Worm (Caenorhabditis elegans) whole organism, late embryonic: Measurements from ENCODE around the gene rab-39.

ENCODE experiments used
- C08G9.2 ChIP-seq: sonication (generic microtip); optimal IDR thresholded peaks from 2 replicates; lab custom pipeline; 2016; ENCODE audit warnings: mild to moderate bottlenecking, missing genetic modification characterization, moderate library complexity, missing compliant biosample characterization
- C38D4.7 ChIP-seq: fragments of 200-800 bp; sonication (Bioruptor generic); optimal IDR thresholded peaks from 2 replicates; lab custom pipeline; 2018; ENCODE audit warnings: mild to moderate bottlenecking, missing genetic modification characterization, moderate library complexity, missing compliant biosample characterization
- F13H6.1 ChIP-seq: sonication (generic microtip); optimal IDR thresholded peaks from 2 replicates; lab custom pipeline; 2016; ENCODE audit warnings: missing genetic modification characterization, missing compliant biosample characterization
- K02D7.2 ChIP-seq: sonication (generic microtip); optimal IDR thresholded peaks from 2 replicates; lab custom pipeline; 2017; ENCODE audit warnings: mild to moderate bottlenecking, missing genetic modification characterization, missing compliant biosample characterization
- K09A11.1 ChIP-seq: sonication (generic microtip); optimal IDR thresholded peaks from 2 replicates; lab custom pipeline; 2017; ENCODE audit warnings: antibody characterized with exemption, mild to moderate bottlenecking, missing genetic modification characterization, missing compliant biosample characterization; ENCODE audit not compliant: insufficient read depth
- T23F11.4 ChIP-seq: fragments of 200-800 bp; sonication (Bioruptor generic); optimal IDR thresholded peaks from 2 replicates; lab custom pipeline; 2018; ENCODE audit warnings: mild to moderate bottlenecking, missing genetic modification characterization, missing compliant biosample characterization
- Y22D7AL.16 ChIP-seq: sonication (generic microtip); optimal IDR thresholded peaks from 2 replicates; lab custom pipeline; 2016; ENCODE audit warnings: missing genetic modification characterization, missing compliant biosample characterization
- ahr-1 ChIP-seq: sonication (generic microtip); optimal IDR thresholded peaks from 2 replicates; lab custom pipeline; 2016; ENCODE audit warnings: missing genetic modification characterization, missing compliant biosample characterization
- ama-1 ChIP-seq: fragments of 150-350 bp; optimal IDR thresholded peaks from 2 replicates; lab custom pipeline; 2014
- ceh-14 ChIP-seq: sonication (generic microtip); optimal IDR thresholded peaks from 2 replicates; lab custom pipeline; 2016; ENCODE audit warnings: missing genotype, missing genetic modification characterization, missing compliant biosample characterization
- ceh-18 ChIP-seq: sonication (generic microtip); optimal IDR thresholded peaks from 2 replicates; lab custom pipeline; 2016; ENCODE audit warnings: missing genetic modification characterization, missing compliant biosample characterization
- ceh-19 ChIP-seq: fragments of 200-800 bp; sonication (Bioruptor generic); optimal IDR thresholded peaks from 2 replicates; lab custom pipeline; 2018; ENCODE audit warnings: mild to moderate bottlenecking, missing genetic modification characterization, missing compliant biosample characterization
- ceh-2 ChIP-seq: sonication (generic microtip); optimal IDR thresholded peaks from 2 replicates; lab custom pipeline; 2016; ENCODE audit warnings: missing genotype, missing genetic modification characterization, missing compliant biosample characterization
- ceh-22 ChIP-seq: sonication (generic microtip); optimal IDR thresholded peaks from 2 replicates; lab custom pipeline; 2017; ENCODE audit warnings: missing biosample characterization, missing genetic modification characterization
- ceh-24 ChIP-seq: sonication (generic microtip); optimal IDR thresholded peaks from 2 replicates; lab custom pipeline; 2016; ENCODE audit warnings: mild to moderate bottlenecking, missing genetic modification characterization, missing compliant biosample characterization
- ceh-30 ChIP-seq: fragments of 150-350 bp; optimal IDR thresholded peaks from 2 replicates; lab custom pipeline; 2014; ENCODE audit warnings: missing biosample characterization, missing genetic modification characterization
- ceh-31 ChIP-seq: sonication (generic microtip); optimal IDR thresholded peaks from 2 replicates; lab custom pipeline; 2016; ENCODE audit warnings: missing genetic modification characterization, missing compliant biosample characterization
- ceh-45 ChIP-seq: fragments of 200-800 bp; sonication (Bioruptor generic); IDR thresholded peaks from 2 replicates; pipeline ENCODE4 v1.3.6; 2022; ENCODE audit warnings: missing genetic modification reagents, missing genetic modification characterization, missing compliant biosample characterization
- ceh-48 ChIP-seq: sonication (generic microtip); optimal IDR thresholded peaks from 2 replicates; lab custom pipeline; 2016; ENCODE audit warnings: missing genetic modification characterization, inconsistent platforms, missing compliant biosample characterization
- ceh-6 ChIP-seq: fragments of 200-800 bp; sonication (Bioruptor generic); optimal IDR thresholded peaks from 2 replicates; lab custom pipeline; 2018; ENCODE audit warnings: mild to moderate bottlenecking, missing genetic modification characterization, missing compliant biosample characterization
- dmd-4 ChIP-seq: sonication (generic microtip); optimal IDR thresholded peaks from 2 replicates; lab custom pipeline; 2016; ENCODE audit warnings: borderline replicate concordance, missing genetic modification characterization, missing compliant biosample characterization
- dve-1 ChIP-seq: sonication (generic microtip); optimal IDR thresholded peaks from 2 replicates; lab custom pipeline; 2017; ENCODE audit warnings: antibody characterized with exemption, mild to moderate bottlenecking, missing genetic modification characterization, missing compliant biosample characterization
- elt-2 ChIP-seq: sonication (generic microtip); optimal IDR thresholded peaks from 2 replicates; lab custom pipeline; 2016; ENCODE audit warnings: missing genetic modification reagents, missing genetic modification characterization, missing compliant biosample characterization
- elt-4 ChIP-seq: sonication (generic microtip); optimal IDR thresholded peaks from 2 replicates; lab custom pipeline; 2016; ENCODE audit warnings: missing genetic modification characterization, missing compliant biosample characterization
- ets-4 ChIP-seq: sonication (generic microtip); optimal IDR thresholded peaks from 2 replicates; lab custom pipeline; 2016; ENCODE audit warnings: missing genetic modification characterization, missing compliant biosample characterization
- eyg-1 ChIP-seq: sonication (generic microtip); optimal IDR thresholded peaks from 2 replicates; lab custom pipeline; 2016; ENCODE audit warnings: missing genotype, missing genetic modification characterization, missing compliant biosample characterization
- fax-1 ChIP-seq: sonication (generic microtip); optimal IDR thresholded peaks from 2 replicates; lab custom pipeline; 2016; ENCODE audit warnings: missing genotype, missing genetic modification characterization, missing compliant biosample characterization
- fkh-6 ChIP-seq: sonication (generic microtip); optimal IDR thresholded peaks from 2 replicates; lab custom pipeline; 2016; ENCODE audit warnings: missing genetic modification characterization, missing compliant biosample characterization
- gmeb-2 ChIP-seq: sonication (generic microtip); optimal IDR thresholded peaks from 2 replicates; lab custom pipeline; 2016; ENCODE audit warnings: missing genetic modification characterization, inconsistent platforms, missing compliant biosample characterization
- hlh-13 ChIP-seq: fragments of 200-800 bp; sonication (Bioruptor generic); optimal IDR thresholded peaks from 2 replicates; lab custom pipeline; 2018; ENCODE audit warnings: mild to moderate bottlenecking, missing genetic modification characterization, missing compliant biosample characterization
- hlh-15 ChIP-seq: sonication (generic microtip); optimal IDR thresholded peaks from 2 replicates; lab custom pipeline; 2016; ENCODE audit warnings: missing genetic modification characterization, missing compliant biosample characterization
- hlh-30 ChIP-seq: sonication (generic microtip); optimal IDR thresholded peaks from 2 replicates; lab custom pipeline; 2017; ENCODE audit warnings: antibody characterized with exemption, missing genetic modification characterization, missing compliant biosample characterization; ENCODE audit not compliant: insufficient read depth
- lin-11 ChIP-seq: fragments of 200-800 bp; sonication (Bioruptor generic); optimal IDR thresholded peaks from 2 replicates; lab custom pipeline; 2018; ENCODE audit warnings: mild to moderate bottlenecking, missing genetic modification characterization, missing compliant biosample characterization
- madf-2 ChIP-seq: sonication (generic microtip); optimal IDR thresholded peaks from 2 replicates; lab custom pipeline; 2017; ENCODE audit warnings: missing genetic modification characterization, missing compliant biosample characterization
- mec-3 ChIP-seq: sonication (generic microtip); optimal IDR thresholded peaks from 2 replicates; lab custom pipeline; 2016; ENCODE audit warnings: borderline replicate concordance, missing genetic modification characterization, missing compliant biosample characterization
- nhr-11 ChIP-seq: fragments of 150-350 bp; optimal IDR thresholded peaks from 2 replicates; lab custom pipeline; 2014; ENCODE audit warnings: missing biosample characterization, missing genetic modification characterization
- nhr-232 ChIP-seq: sonication (generic microtip); optimal IDR thresholded peaks from 2 replicates; lab custom pipeline; 2016; ENCODE audit warnings: missing genetic modification characterization, missing compliant biosample characterization
- npax-4 ChIP-seq: sonication (generic microtip); optimal IDR thresholded peaks from 2 replicates; lab custom pipeline; 2016; ENCODE audit warnings: missing genetic modification characterization, missing compliant biosample characterization
- pag-3 ChIP-seq: sonication (generic microtip); optimal IDR thresholded peaks from 2 replicates; lab custom pipeline; 2016; ENCODE audit warnings: missing compliant biosample characterization, missing genetic modification characterization, borderline replicate concordance
- pat-9 ChIP-seq: fragments of 200-800 bp; sonication (Bioruptor generic); optimal IDR thresholded peaks from 2 replicates; lab custom pipeline; 2018; ENCODE audit warnings: mild to moderate bottlenecking, missing genetic modification characterization, moderate library complexity, missing compliant biosample characterization
- pax-1 ChIP-seq: fragments of 150-350 bp; optimal IDR thresholded peaks from 2 replicates; lab custom pipeline; 2014; ENCODE audit warnings: missing biosample characterization, missing genetic modification characterization
- pha-4 ChIP-seq: fragments of 150-350 bp; optimal IDR thresholded peaks from 2 replicates; lab custom pipeline; 2018; ENCODE audit warnings: missing biosample characterization, missing genetic modification reagents, missing genetic modification characterization
- pqm-1 ChIP-seq: sonication (generic microtip); optimal IDR thresholded peaks from 2 replicates; lab custom pipeline; 2016; ENCODE audit warnings: missing genetic modification characterization, missing compliant biosample characterization
- pros-1 ChIP-seq: fragments of 150-350 bp; optimal IDR thresholded peaks from 2 replicates; lab custom pipeline; 2014; ENCODE audit warnings: missing biosample characterization, missing genetic modification reagents, missing genetic modification characterization
- ref-2 ChIP-seq: sonication (generic microtip); optimal IDR thresholded peaks from 2 replicates; lab custom pipeline; 2016; ENCODE audit warnings: missing genetic modification characterization, missing compliant biosample characterization
- sdc-2 ChIP-seq: sonication (generic microtip); optimal IDR thresholded peaks from 2 replicates; lab custom pipeline; 2016; ENCODE audit warnings: missing genotype, missing genetic modification characterization, missing compliant biosample characterization
- sox-4 ChIP-seq: sonication (generic microtip); optimal IDR thresholded peaks from 2 replicates; lab custom pipeline; 2017; ENCODE audit warnings: mild to moderate bottlenecking, missing genetic modification characterization, inconsistent platforms, missing compliant biosample characterization
- tbx-2 ChIP-seq: sonication (generic microtip); optimal IDR thresholded peaks from 2 replicates; lab custom pipeline; 2016; ENCODE audit warnings: missing genetic modification characterization, missing compliant biosample characterization
- tbx-7 ChIP-seq: sonication (generic microtip); optimal IDR thresholded peaks from 2 replicates; lab custom pipeline; 2016; ENCODE audit warnings: missing genotype, missing genetic modification characterization, missing compliant biosample characterization
- unc-3 ChIP-seq, 2 experiments: fragments of 200-800 bp in 1 of 2; sonication (Bioruptor generic) in 1 of 2; sonication (generic microtip) in 1 of 2; conservative IDR thresholded peaks in 1 of 2; optimal IDR thresholded peaks in 1 of 2; 2 replicates each; pipeline versions ENCODE4 v1.3.6 to Lab custom; 2016 to 2022; ENCODE audit warnings: missing compliant biosample characterization in 2 of 2, missing genetic modification characterization in 2 of 2, missing genetic modification reagents in 1 of 2
- unc-42 ChIP-seq: sonication (generic microtip); optimal IDR thresholded peaks from 2 replicates; lab custom pipeline; 2016; ENCODE audit warnings: missing genotype, missing genetic modification characterization, missing compliant biosample characterization
- unc-55 ChIP-seq: sonication (generic microtip); optimal IDR thresholded peaks from 2 replicates; lab custom pipeline; 2017; ENCODE audit warnings: missing biosample characterization, missing genetic modification reagents, missing genetic modification characterization
- unc-86 ChIP-seq: sonication (generic microtip); optimal IDR thresholded peaks from 2 replicates; lab custom pipeline; 2016; ENCODE audit warnings: missing genetic modification characterization, missing compliant biosample characterization
- ztf-16 ChIP-seq: sonication (generic microtip); optimal IDR thresholded peaks from 2 replicates; lab custom pipeline; 2017; ENCODE audit warnings: missing genetic modification characterization, missing compliant biosample characterization

rab-39 gene

ce11 chrII:9282787-9283186, 39.9 kb downstream of the rab-39 start:
- no peak for TF ChIP-seq hlh-15 (tag; lab: Kevin White, UChicago)
- TF ChIP-seq pha-4 = no peak
- TF ChIP-seq F13H6.1 (tag; lab: Kevin White, UChicago) = peak; percentile 55
- TF ChIP-seq fkh-6 = no peak
- TF ChIP-seq ceh-31 (tag; lab: Kevin White, UChicago) = peak; percentile 91
- no peak for TF ChIP-seq dmd-4
- TF ChIP-seq pag-3 (tag; lab: Kevin White, UChicago) = no peak
- TF ChIP-seq fax-1 = peak; percentile 11
- no peak for TF ChIP-seq ceh-24 (tag; lab: Kevin White, UChicago)
- no peak for TF ChIP-seq nhr-11 (tag; lab: Kevin White, UChicago)
- no peak for TF ChIP-seq nhr-232
- peak; percentile 82 for TF ChIP-seq dve-1
- TF ChIP-seq ets-4 = peak; percentile 37
- TF ChIP-seq unc-3 (GFP tag; conservative IDR thresholded peaks at IDR 0.05; lab: Robert Waterston, UW) = no peak
- peak; percentile 0 for TF ChIP-seq unc-3 (tag; optimal IDR thresholded peaks at IDR 0.05; lab: Kevin White, UChicago)
- no peak for TF ChIP-seq lin-11 (tag; lab: Kevin White, UChicago)
- TF ChIP-seq ceh-2 (tag; lab: Kevin White, UChicago) = peak; percentile 49
- no peak for TF ChIP-seq tbx-7
- TF ChIP-seq ceh-22 = no peak
- TF ChIP-seq gmeb-2 (tag; lab: Kevin White, UChicago) = no peak
- no peak for TF ChIP-seq T23F11.4
- no peak for TF ChIP-seq ceh-6 (GFP tag; lab: Kevin White, UChicago)
- peak; percentile 28 for TF ChIP-seq ceh-19 (GFP tag; lab: Kevin White, UChicago)
- no peak for TF ChIP-seq madf-2 (tag; lab: Kevin White, UChicago)
- peak; percentile 85 for TF ChIP-seq ceh-48 (tag; lab: Kevin White, UChicago)
- TF ChIP-seq eyg-1 = no peak
- no peak for TF ChIP-seq unc-86 (tag; lab: Kevin White, UChicago)
- TF ChIP-seq ceh-18 (tag; lab: Kevin White, UChicago) = peak; percentile 88
- no peak for TF ChIP-seq C38D4.7 (GFP tag; lab: Kevin White, UChicago)
- no peak for TF ChIP-seq elt-4 (tag; lab: Kevin White, UChicago)
- TF ChIP-seq sox-4 = no peak
- TF ChIP-seq ceh-30 (tag; lab: Kevin White, UChicago) = peak; percentile 86
- TF ChIP-seq ref-2 = peak; percentile 67
- peak; percentile 18 for TF ChIP-seq pax-1 (tag; lab: Kevin White, UChicago)
- TF ChIP-seq K02D7.2 (tag; lab: Kevin White, UChicago) = no peak
- TF ChIP-seq unc-42 (tag; lab: Kevin White, UChicago) = peak; percentile 56
- no peak for TF ChIP-seq npax-4 (tag; lab: Kevin White, UChicago)
- no peak for TF ChIP-seq Y22D7AL.16 (tag; lab: Kevin White, UChicago)
- TF ChIP-seq pat-9 (tag; lab: Kevin White, UChicago) = no peak
- no peak for TF ChIP-seq hlh-13 (GFP tag; lab: Kevin White, UChicago)
- TF ChIP-seq pqm-1 = peak; percentile 35
- peak; percentile 47 for TF ChIP-seq K09A11.1 (tag; lab: Kevin White, UChicago)
- TF ChIP-seq hlh-30 (tag; lab: Kevin White, UChicago) = peak; percentile 83
- peak; percentile 25 for TF ChIP-seq elt-2 (tag; lab: Kevin White, UChicago)
- TF ChIP-seq sdc-2 (tag; lab: Kevin White, UChicago) = no peak
- peak; percentile 27 for TF ChIP-seq pros-1 (tag; lab: Kevin White, UChicago)
- TF ChIP-seq ceh-14 (tag; lab: Kevin White, UChicago) = peak; percentile 3
- TF ChIP-seq mec-3 (tag; lab: Kevin White, UChicago) = no peak
- TF ChIP-seq tbx-2 (tag; lab: Kevin White, UChicago) = peak; percentile 84
- no peak for TF ChIP-seq ceh-45
- TF ChIP-seq ama-1 = no peak
- TF ChIP-seq ahr-1 (tag; lab: Kevin White, UChicago) = no peak
- peak; percentile 83 for TF ChIP-seq unc-55 (GFP tag; lab: Kevin White, UChicago)
- TF ChIP-seq C08G9.2 (tag; lab: Kevin White, UChicago) = no peak
- TF ChIP-seq ztf-16 (tag; lab: Kevin White, UChicago) = no peak
